Worm (Caenorhabditis elegans) whole organism, L3 larva: ENCODE results near the gene mksr-1.

Experiments used
- R02D3.7 ChIP-seq: fragments of 150-350 bp; optimal IDR thresholded peaks from 2 replicates; lab custom pipeline; 2014; ENCODE audit warnings: missing biosample characterization, missing genetic modification characterization
- ceh-16 ChIP-seq: sonication (generic microtip); optimal IDR thresholded peaks from 2 replicates; lab custom pipeline; 2017; ENCODE audit warnings: missing biosample characterization, missing genetic modification characterization
- ceh-28 ChIP-seq: fragments of 150-350 bp; optimal IDR thresholded peaks from 2 replicates; lab custom pipeline; 2014; ENCODE audit warnings: missing biosample characterization, missing genetic modification reagents, missing genetic modification characterization
- ceh-82 ChIP-seq: fragments of 150-350 bp; optimal IDR thresholded peaks from 2 replicates; lab custom pipeline; 2014; ENCODE audit warnings: missing biosample characterization, missing genetic modification characterization
- ceh-9 ChIP-seq: sonication (generic microtip); optimal IDR thresholded peaks from 2 replicates; lab custom pipeline; 2018; ENCODE audit warnings: missing biosample characterization, missing genetic modification characterization
- daf-12 ChIP-seq: fragments of 150-350 bp; optimal IDR thresholded peaks from 2 replicates; lab custom pipeline; 2014; ENCODE audit warnings: missing biosample characterization, missing genetic modification reagents, missing genetic modification characterization
- egl-27 ChIP-seq: sonication (generic microtip); optimal IDR thresholded peaks from 4 replicates; lab custom pipeline; 2017; ENCODE audit warnings: missing biosample characterization, missing genetic modification reagents, missing genetic modification characterization
- egl-5 ChIP-seq: fragments of 150-350 bp; optimal IDR thresholded peaks from 2 replicates; lab custom pipeline; 2017; ENCODE audit warnings: missing biosample characterization, missing genetic modification reagents, missing genetic modification characterization, inconsistent platforms
- elt-3 ChIP-seq, 3 experiments: fragments of 150-350 bp in 1 of 3; sonication (generic microtip) in 2 of 3; optimal IDR thresholded peaks; 2 replicates in 2 of 3; 4 replicates in 1 of 3; lab custom pipeline; 2014 to 2017; ENCODE audit warnings: missing biosample characterization in 3 of 3, missing genetic modification characterization in 3 of 3
- eor-1 ChIP-seq, 2 experiments: fragments of 150-350 bp; optimal IDR thresholded peaks; 2 replicates each; lab custom pipeline; 2014 to 2018; ENCODE audit warnings: missing biosample characterization in 2 of 2, missing genetic modification characterization in 2 of 2
- fkh-10 ChIP-seq: sonication (generic microtip); optimal IDR thresholded peaks from 2 replicates; lab custom pipeline; 2017; ENCODE audit warnings: missing biosample characterization, missing genetic modification reagents, missing genetic modification characterization
- fkh-2 ChIP-seq: fragments of 150-350 bp; optimal IDR thresholded peaks from 2 replicates; lab custom pipeline; 2014; ENCODE audit warnings: missing biosample characterization, missing genetic modification reagents, missing genetic modification characterization
- hmg-11 ChIP-seq: sonication (generic microtip); optimal IDR thresholded peaks from 2 replicates; lab custom pipeline; 2016; ENCODE audit warnings: missing genetic modification characterization, missing compliant biosample characterization
- lin-15B ChIP-seq: fragments of 150-350 bp; optimal IDR thresholded peaks from 2 replicates; lab custom pipeline; 2014; ENCODE audit warnings: missing biosample characterization, missing genetic modification characterization
- lin-39 ChIP-seq: fragments of 150-350 bp; optimal IDR thresholded peaks from 2 replicates; lab custom pipeline; 2018; ENCODE audit warnings: missing biosample characterization, missing genetic modification reagents, missing genetic modification characterization
- lsy-12 ChIP-seq: sonication (generic microtip); optimal IDR thresholded peaks from 2 replicates; lab custom pipeline; 2016; ENCODE audit warnings: mild to moderate bottlenecking, missing genetic modification characterization, missing compliant biosample characterization
- mdl-1 ChIP-seq: fragments of 150-350 bp; optimal IDR thresholded peaks from 2 replicates; lab custom pipeline; 2014; ENCODE audit warnings: missing biosample characterization, missing genetic modification characterization
- mml-1 ChIP-seq: fragments of 150-350 bp; sonication (generic microtip); optimal IDR thresholded peaks from 3 replicates; lab custom pipeline; 2014; ENCODE audit warnings: missing biosample characterization, missing genetic modification characterization
- nfya-1 ChIP-seq: sonication (generic microtip); optimal IDR thresholded peaks from 2 replicates; lab custom pipeline; 2017; ENCODE audit warnings: missing genetic modification characterization, mild to moderate bottlenecking, missing compliant biosample characterization, antibody characterized with exemption, moderate library complexity; ENCODE audit not compliant: insufficient read depth
- nhr-237 ChIP-seq: fragments of 150-350 bp; optimal IDR thresholded peaks from 2 replicates; lab custom pipeline; 2014; ENCODE audit warnings: missing biosample characterization, missing genetic modification characterization
- nhr-25 ChIP-seq: sonication (generic microtip); optimal IDR thresholded peaks from 2 replicates; lab custom pipeline; 2017; ENCODE audit warnings: missing biosample characterization, missing genetic modification characterization
- nhr-28 ChIP-seq: fragments of 150-350 bp; optimal IDR thresholded peaks from 2 replicates; lab custom pipeline; 2014; ENCODE audit warnings: missing biosample characterization, missing genetic modification characterization
- nhr-43 ChIP-seq: sonication (generic microtip); optimal IDR thresholded peaks from 2 replicates; lab custom pipeline; 2016; ENCODE audit warnings: mild to moderate bottlenecking, missing genetic modification characterization, missing compliant biosample characterization; ENCODE audit not compliant: poor library complexity, severe bottlenecking
- nhr-67 ChIP-seq: fragments of 150-350 bp; optimal IDR thresholded peaks from 2 replicates; lab custom pipeline; 2014; ENCODE audit warnings: missing biosample characterization, missing genetic modification characterization
- pha-4 ChIP-seq: fragments of 150-350 bp; optimal IDR thresholded peaks from 2 replicates; lab custom pipeline; 2014; ENCODE audit warnings: missing biosample characterization, missing genetic modification reagents, missing genetic modification characterization
- pqm-1 ChIP-seq: fragments of 150-350 bp; optimal IDR thresholded peaks from 2 replicates; lab custom pipeline; 2017; ENCODE audit warnings: missing biosample characterization, missing genetic modification characterization, inconsistent platforms
- skn-1 ChIP-seq: fragments of 150-350 bp; optimal IDR thresholded peaks from 2 replicates; lab custom pipeline; 2014; ENCODE audit warnings: missing biosample characterization, missing genetic modification characterization
- snpc-4 ChIP-seq: fragments of 150-350 bp; optimal IDR thresholded peaks from 2 replicates; lab custom pipeline; 2014; ENCODE audit warnings: missing biosample characterization, missing genetic modification characterization
- tbx-2 ChIP-seq: sonication (generic microtip); optimal IDR thresholded peaks from 2 replicates; lab custom pipeline; 2016; ENCODE audit warnings: mild to moderate bottlenecking, missing genetic modification characterization, missing compliant biosample characterization
- unc-62 ChIP-seq: fragments of 150-350 bp; sonication (generic microtip); optimal IDR thresholded peaks from 4 replicates; lab custom pipeline; 2014; ENCODE audit warnings: missing biosample characterization, missing genetic modification reagents, missing genetic modification characterization
- zag-1 ChIP-seq: fragments of 150-350 bp; optimal IDR thresholded peaks from 2 replicates; lab custom pipeline; 2014; ENCODE audit warnings: missing biosample characterization, missing genetic modification characterization
- ztf-11 ChIP-seq: fragments of 150-350 bp; optimal IDR thresholded peaks from 2 replicates; lab custom pipeline; 2014; ENCODE audit warnings: missing biosample characterization, missing genetic modification characterization

mksr-1 gene

DNA sequence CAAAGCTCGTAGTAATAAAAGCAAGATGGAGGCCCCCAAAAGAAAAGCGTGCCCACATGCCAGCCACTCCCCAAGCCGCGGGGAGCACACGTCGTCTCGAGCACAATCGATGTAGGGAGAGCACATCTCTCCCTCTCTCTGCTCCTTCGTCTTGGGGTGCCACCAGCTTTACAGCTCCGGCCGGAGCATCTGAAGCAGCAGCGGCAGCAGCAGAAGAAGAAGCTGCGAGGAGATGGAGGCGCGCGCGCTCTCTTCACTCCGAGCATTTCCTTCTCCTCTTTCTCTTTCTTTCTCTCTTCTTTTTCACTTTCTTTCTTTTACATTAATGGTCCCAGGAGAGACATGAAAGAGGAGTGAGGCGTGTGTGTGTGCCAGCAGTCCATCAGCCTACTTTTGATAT is 4.9 kb downstream of the mksr-1 start:
- TF ChIP-seq hmg-11 (tag; lab: Kevin White, UChicago) (peak; percentile 77), unc-62 (GFP tag; lab: Kevin White, UChicago) (no peak), mdl-1 (tag; lab: Kevin White, UChicago) (peak; percentile 39), fkh-10 (GFP tag; lab: Kevin White, UChicago) (peak; percentile 23), lin-39 (peak; percentile 93), lsy-12 (peak; percentile 6), tbx-2 (peak; percentile 67), egl-5 (tag; lab: Kevin White, UChicago) (peak; percentile 65), ceh-82 (no peak), lin-15B (tag; lab: Kevin White, UChicago) (peak; percentile 6), nfya-1 (tag; lab: Kevin White, UChicago) (peak; percentile 81), ceh-9 (no peak)

DNA sequence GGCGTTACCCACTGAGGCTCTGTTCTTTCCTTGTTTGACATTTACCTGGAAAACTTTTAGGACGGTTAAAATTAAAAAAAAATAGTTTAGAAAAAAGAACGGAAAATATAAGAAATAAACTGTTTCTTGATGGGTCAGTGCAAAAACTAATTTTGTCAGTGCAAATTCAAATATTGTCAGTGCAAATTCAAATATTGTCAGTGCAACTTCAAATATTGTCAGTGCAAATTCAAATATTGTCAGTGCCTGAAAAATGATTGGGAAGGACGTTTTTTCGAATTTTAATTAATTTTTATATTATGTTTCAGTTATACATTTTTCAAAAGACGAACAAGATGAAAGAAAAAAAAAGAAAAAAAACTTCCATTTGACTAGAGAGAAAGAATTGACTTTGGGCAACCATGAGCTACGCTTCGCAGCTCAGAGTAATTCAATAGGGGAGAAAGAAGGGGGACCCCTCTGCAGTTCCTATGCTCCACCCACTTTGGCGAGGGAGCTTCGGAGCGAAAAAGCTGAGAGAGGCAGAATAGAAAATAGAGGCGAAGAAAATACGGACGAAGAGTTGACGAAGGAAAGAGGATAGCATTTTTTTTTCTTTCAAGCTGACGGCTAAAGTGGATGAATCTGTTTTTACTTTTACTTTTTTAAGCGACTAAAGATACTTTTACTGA is 6.4 kb downstream of the mksr-1 start, which contains the start of gene unc-1:
Gene unc-1, minus strand, starts transcription at position 51 of the 671 bp plus-strand sequence.
- TF ChIP-seq mdl-1 (tag; lab: Kevin White, UChicago) = no peak
- no peak for TF ChIP-seq fkh-10 (GFP tag; lab: Kevin White, UChicago)
- TF ChIP-seq fkh-2 (tag; lab: Kevin White, UChicago) = no peak
- TF ChIP-seq nhr-28 (tag; lab: Kevin White, UChicago) = no peak
- TF ChIP-seq unc-62 (GFP tag; lab: Kevin White, UChicago) = no peak
- TF ChIP-seq pha-4 (tag; lab: Kevin White, UChicago) = no peak
- no peak for TF ChIP-seq zag-1 (tag; lab: Kevin White, UChicago)
- peak; percentile 64 for TF ChIP-seq lin-39
- no peak for TF ChIP-seq R02D3.7 (tag; lab: Kevin White, UChicago)
- TF ChIP-seq snpc-4 (tag; lab: Kevin White, UChicago) = no peak
- TF ChIP-seq egl-27 (tag; lab: Kevin White, UChicago) = no peak
- TF ChIP-seq lin-15B (tag; lab: Kevin White, UChicago) = no peak
- TF ChIP-seq ztf-11 = no peak
- TF ChIP-seq eor-1 (tag; optimal IDR thresholded peaks at IDR 0.05; lab: Kevin White, UChicago) = no peak
- TF ChIP-seq daf-12 (tag; lab: Kevin White, UChicago) = no peak
- TF ChIP-seq nhr-67 (tag; lab: Kevin White, UChicago) = no peak
- TF ChIP-seq ceh-82 = no peak
- no peak for TF ChIP-seq mml-1
- no peak for TF ChIP-seq ceh-16 (tag; lab: Kevin White, UChicago)
- no peak for TF ChIP-seq ceh-9
- no peak for TF ChIP-seq nhr-237 (tag; lab: Kevin White, UChicago)
- no peak for TF ChIP-seq nhr-25 (tag; lab: Kevin White, UChicago)
- TF ChIP-seq skn-1 (tag; lab: Kevin White, UChicago) = no peak
- TF ChIP-seq hmg-11 (tag; lab: Kevin White, UChicago) = peak; percentile 82
- no peak for TF ChIP-seq pqm-1 (tag; lab: Kevin White, UChicago)
- peak; percentile 59 for TF ChIP-seq nfya-1 (tag; lab: Kevin White, UChicago)

DNA sequence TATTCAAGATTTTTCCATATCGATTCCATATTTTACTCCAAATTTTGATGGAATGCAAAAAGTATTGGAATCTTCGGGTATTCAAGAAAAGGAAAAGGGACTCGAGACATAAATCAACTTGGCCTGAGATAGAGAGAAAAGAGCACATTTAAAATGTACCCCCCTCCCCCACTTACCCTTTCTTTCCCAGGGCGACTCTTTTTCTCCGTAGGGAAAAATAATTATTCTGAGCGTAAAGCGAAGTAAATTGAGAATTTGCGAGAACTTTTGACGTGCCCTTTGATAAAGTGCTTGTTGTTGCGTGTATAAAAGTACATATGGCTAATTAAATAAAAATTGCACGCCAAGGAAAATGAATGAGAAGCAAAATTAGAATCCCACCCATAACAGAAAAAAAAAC is 8.2 kb downstream of the mksr-1 start:
- TF ChIP-seq lsy-12 (no peak), eor-1 (tag; optimal IDR thresholded peaks at IDR 0.05; lab: Kevin White, UChicago) (no peak), nfya-1 (tag; lab: Kevin White, UChicago) (peak; percentile 25), pha-4 (tag; lab: Kevin White, UChicago) (no peak), skn-1 (tag; lab: Kevin White, UChicago) (no peak), nhr-43 (no peak), lin-39 (peak; percentile 25)
- TF ChIP-seq, all 47 proteins: peak for 2

DNA sequence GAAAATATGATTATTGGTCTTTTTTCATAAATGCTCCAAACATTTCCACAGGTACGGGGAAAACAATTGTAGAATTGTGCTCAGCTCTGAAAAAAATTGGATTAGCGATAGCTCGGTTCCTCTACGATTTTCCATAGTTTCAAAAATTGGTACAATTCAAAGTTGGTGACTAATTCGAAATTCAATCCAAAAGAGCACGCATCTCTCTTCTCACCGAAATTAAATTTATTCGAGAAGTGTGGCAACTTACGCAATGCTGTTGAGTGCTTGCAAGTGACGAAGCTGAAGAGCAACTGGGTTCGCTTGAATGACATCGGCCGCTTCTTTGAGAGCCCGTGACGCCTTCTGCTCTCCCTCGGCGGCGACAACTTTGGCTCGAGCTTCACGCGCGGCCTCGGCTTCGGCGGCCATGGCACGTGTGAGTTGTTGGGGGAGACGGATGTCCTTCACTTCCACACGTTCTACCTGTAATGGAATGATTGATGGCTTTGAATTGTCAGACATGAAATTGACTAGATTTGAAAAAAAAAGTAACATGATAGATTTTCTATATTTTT is 11.0 kb downstream of the mksr-1 start:
- TF ChIP-seq ceh-28 (tag; lab: Kevin White, UChicago) = no peak
- peak; percentile 0 for TF ChIP-seq hmg-11 (tag; lab: Kevin White, UChicago)
- TF ChIP-seq nhr-67 (tag; lab: Kevin White, UChicago) = no peak

DNA sequence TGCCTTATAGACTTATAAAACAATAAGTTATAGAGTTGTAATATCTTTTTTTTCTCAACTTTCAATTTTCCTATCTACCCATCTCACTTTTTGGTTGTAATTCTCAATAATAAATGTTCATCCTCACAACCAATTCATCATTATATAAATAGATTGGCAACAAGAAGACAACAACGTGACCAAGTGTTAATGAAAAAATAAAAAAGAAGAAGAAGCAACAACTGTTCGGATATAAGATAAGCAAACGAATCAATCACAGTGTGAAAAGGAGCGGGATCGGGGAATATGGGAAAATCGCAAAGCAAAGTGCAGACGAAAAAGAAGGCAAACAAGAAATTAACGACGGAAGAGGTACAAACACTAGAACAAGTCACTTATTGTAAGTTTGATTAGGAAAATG is 15.0 kb downstream of the mksr-1 start, which contains the start of gene ncs-3:
Gene ncs-3, plus strand, starts transcription at position 153 of the 400 bp plus-strand sequence.
- TF ChIP-seq nfya-1 (tag; lab: Kevin White, UChicago) = peak; percentile 18
- TF ChIP-seq egl-5 (tag; lab: Kevin White, UChicago) = peak; percentile 33
- no peak for TF ChIP-seq elt-3 (tag; optimal IDR thresholded peaks at IDR 0.05; lab: Kevin White, UChicago)
